Worm (Caenorhabditis elegans): ENCODE measurements around the gene H03G16.1.

ce11 chrX:15096277-15096676, 42.6 kb downstream of the H03G16.1 start:
- no peak for TF ChIP-seq ces-1 (GFP tag; optimal IDR thresholded peaks at IDR 0.05)
- TF ChIP-seq aha-1 (tag): peak; percentile 58
- no peak for TF ChIP-seq ctbp-1 (GFP tag; IDR thresholded peaks at IDR 0.05)
- no peak for TF ChIP-seq nhr-76 (tag; optimal IDR thresholded peaks at IDR 0.05)
- TF ChIP-seq mdl-1 (tag; optimal IDR thresholded peaks at IDR 0.05): no peak

Measured in whole organism, L4 larva.